Worm (Caenorhabditis elegans) whole organism, L3 larva: ENCODE data around the gene F53F4.11.

Source experiments
- aly-2 ChIP-seq: fragments of 150-350 bp; optimal IDR thresholded peaks from 2 replicates; lab custom pipeline; 2014; ENCODE audit warnings: missing biosample characterization, missing genetic modification characterization
- ama-1 ChIP-seq: fragments of 150-350 bp; optimal IDR thresholded peaks from 2 replicates; lab custom pipeline; 2018
- nhr-237 ChIP-seq: fragments of 150-350 bp; optimal IDR thresholded peaks from 2 replicates; lab custom pipeline; 2014; ENCODE audit warnings: missing biosample characterization, missing genetic modification characterization
- pha-4 ChIP-seq: fragments of 150-350 bp; optimal IDR thresholded peaks from 2 replicates; lab custom pipeline; 2014; ENCODE audit warnings: missing biosample characterization, missing genetic modification reagents, missing genetic modification characterization
- zag-1 ChIP-seq: fragments of 150-350 bp; optimal IDR thresholded peaks from 2 replicates; lab custom pipeline; 2014; ENCODE audit warnings: missing biosample characterization, missing genetic modification characterization

- TF ChIP-seq ama-1 = no peak
- no peak for TF ChIP-seq nhr-237 (tag; lab: Kevin White, UChicago)
- no peak for TF ChIP-seq aly-2 (tag; lab: Kevin White, UChicago)
- TF ChIP-seq zag-1 = no peak
- no peak for TF ChIP-seq pha-4 (tag; lab: Kevin White, UChicago)
Observed at ce11 chrV:13653713-13654393, 29.5 kb upstream of the F53F4.11 start, which contains the start of gene lpin-1.
